Worm (Caenorhabditis elegans): ENCODE results near the gene F26G1.1.

- TF ChIP-seq jun-1 (tag; optimal IDR thresholded peaks at IDR 0.05): no peak
- no peak for TF ChIP-seq elt-2 (tag; optimal IDR thresholded peaks at IDR 0.05)
- TF ChIP-seq pag-3 (tag; optimal IDR thresholded peaks at IDR 0.05; ENCODE audit: borderline replicate concordance, insufficient read depth): no peak
- no peak for TF ChIP-seq ztf-11 (tag; optimal IDR thresholded peaks at IDR 0.05)
Measured at ce11 chrII:4773891-4774432, 17.5 kb upstream of the F26G1.1 start, which contains the start of the genes F26G1.9 and F26G1.10.

Measured in whole organism, L1 larva.